Worm (Caenorhabditis elegans): Measurements from ENCODE around the gene let-754.

let-754 gene

ce11 chrIII:7978289-7978688, 25.2 kb upstream of the let-754 start (continued):
- TF ChIP-seq lag-1 (GFP tag; IDR thresholded peaks at IDR 0.05) (no peak), nhr-120 (GFP tag; IDR thresholded peaks at IDR 0.05) (no peak), ceh-79 (tag; optimal IDR thresholded peaks at IDR 0.05) (no peak), K12H6.12 (tag; optimal IDR thresholded peaks at IDR 0.05) (no peak), B0261.1 (tag; optimal IDR thresholded peaks at IDR 0.05) (peak; percentile 64), lin-54 (GFP tag; optimal IDR thresholded peaks at IDR 0.05) (peak; percentile 26), rec-8 (tag; optimal IDR thresholded peaks at IDR 0.05) (no peak), dox-1 (GFP tag; IDR thresholded peaks at IDR 0.05) (no peak), hlh-26 (GFP tag; conservative IDR thresholded peaks at IDR 0.05) (no peak), snpc-1.1 (tag; optimal IDR thresholded peaks at IDR 0.05; ENCODE audit: insufficient read depth) (no peak), F23B12.7 (tag; optimal IDR thresholded peaks at IDR 0.05; ENCODE audit: insufficient read depth) (no peak), nfya-2 (GFP tag; IDR thresholded peaks at IDR 0.05) (no peak), ets-4 (GFP tag; optimal IDR thresholded peaks at IDR 0.05) (no peak), ztf-6 (GFP tag; IDR thresholded peaks at IDR 0.05) (no peak), tbp1 (GFP tag; optimal IDR thresholded peaks at IDR 0.05) (peak; percentile 86), zim-3 (tag; optimal IDR thresholded peaks at IDR 0.05) (no peak), hlh-12 (tag; optimal IDR thresholded peaks at IDR 0.05) (no peak), ceh-40 (GFP tag; IDR thresholded peaks at IDR 0.05) (no peak), F49E8.2 (tag; optimal IDR thresholded peaks at IDR 0.05; ENCODE audit: insufficient read depth) (no peak), xnd-1 (tag; optimal IDR thresholded peaks at IDR 0.05) (no peak), sdz-38 (tag; optimal IDR thresholded peaks at IDR 0.05) (no peak), nhr-90 (tag; optimal IDR thresholded peaks at IDR 0.05) (no peak), attf-3 (GFP tag; conservative IDR thresholded peaks at IDR 0.05) (no peak), attf-5 (GFP tag; optimal IDR thresholded peaks at IDR 0.05) (no peak), F37B4.10 (GFP tag; IDR thresholded peaks at IDR 0.05) (no peak), snpc-1.3 (tag; optimal IDR thresholded peaks at IDR 0.05; ENCODE audit: insufficient read depth) (no peak), him-1 (tag; optimal IDR thresholded peaks at IDR 0.05) (no peak), B0336.3 (GFP tag; IDR thresholded peaks at IDR 0.05) (no peak), unc-130 (GFP tag; optimal IDR thresholded peaks at IDR 0.05) (no peak), F57A8.1 (GFP tag; optimal IDR thresholded peaks at IDR 0.05) (no peak), D2030.7 (GFP tag; IDR thresholded peaks at IDR 0.05) (peak; percentile 17; the same call in 1 of the 2 replicates), F52B5.7 (tag; optimal IDR thresholded peaks at IDR 0.05) (no peak), T07F8.4 (tag; optimal IDR thresholded peaks at IDR 0.05) (no peak), mcd-1 (GFP tag; IDR thresholded peaks at IDR 0.05) (no peak), F33H1.4 (GFP tag; IDR thresholded peaks at IDR 0.05) (no peak), madf-3 (GFP tag; IDR thresholded peaks at IDR 0.05) (no peak), ztf-28 (GFP tag; IDR thresholded peaks at IDR 0.05) (no peak), mxl-1 (tag; optimal IDR thresholded peaks at IDR 0.05) (no peak), nhr-179 (tag; optimal IDR thresholded peaks at IDR 0.05) (no peak), Y53F4B.3 (GFP tag; IDR thresholded peaks at IDR 0.05) (no peak), gei-17 (GFP tag; optimal IDR thresholded peaks at IDR 0.05) (no peak), let-526 (GFP tag; IDR thresholded peaks at IDR 0.05) (no peak), F39B2.1 (GFP tag; IDR thresholded peaks at IDR 0.05) (no peak), aptf-2 (GFP tag; conservative IDR thresholded peaks at IDR 0.05) (no peak), aptf-3 (GFP tag; IDR thresholded peaks at IDR 0.05) (0 out of 2 replicates have a peak, but pooled peaks have one; percentile 13), lin-40 (tag; optimal IDR thresholded peaks at IDR 0.05) (no peak), ceh-27 (GFP tag; optimal IDR thresholded peaks at IDR 0.05) (no peak), nhr-80 (tag; optimal IDR thresholded peaks at IDR 0.05) (peak; percentile 10), tbx-9 (tag; optimal IDR thresholded peaks at IDR 0.05; ENCODE audit: borderline replicate concordance) (no peak)

Measured in whole organism, young adult.